Worm (Caenorhabditis elegans): ENCODE measurements around the gene T19H12.3.

The T19H12.3 gene

ce11 chrV:4885372-4885771 is at the start of gene T19H12.3:
Gene T19H12.3 (plus strand): TSS chrV:4885672.
- TF ChIP-seq ztf-29 (GFP tag; IDR thresholded peaks at IDR 0.05) = no peak
- TF ChIP-seq ref-1 (GFP tag; conservative IDR thresholded peaks at IDR 0.05) = no peak
- TF ChIP-seq flt-1 (GFP tag; IDR thresholded peaks at IDR 0.05) = no peak
- TF ChIP-seq T22C8.4 (GFP tag; IDR thresholded peaks at IDR 0.05) = no peak
- TF ChIP-seq cog-1 (tag; optimal IDR thresholded peaks at IDR 0.05) = no peak
- no peak for TF ChIP-seq tab-1 (GFP tag; IDR thresholded peaks at IDR 0.05)
- no peak for TF ChIP-seq med-1 (GFP tag; optimal IDR thresholded peaks at IDR 0.05; ENCODE audit: insufficient read depth)
- TF ChIP-seq ztf-23 (GFP tag; IDR thresholded peaks at IDR 0.05) = no peak
- no peak for TF ChIP-seq klf-2 (GFP tag; conservative IDR thresholded peaks at IDR 0.05)

- TF ChIP-seq ztf-23 (GFP tag; IDR thresholded peaks at IDR 0.05) = no peak
- TF ChIP-seq med-1 (GFP tag; optimal IDR thresholded peaks at IDR 0.05; ENCODE audit: insufficient read depth) = no peak
- TF ChIP-seq flt-1 (GFP tag; IDR thresholded peaks at IDR 0.05) = no peak
- TF ChIP-seq tab-1 (GFP tag; IDR thresholded peaks at IDR 0.05) = no peak
- TF ChIP-seq cog-1 (tag; optimal IDR thresholded peaks at IDR 0.05) = no peak
- TF ChIP-seq klf-2 (GFP tag; conservative IDR thresholded peaks at IDR 0.05) = no peak
- no peak for TF ChIP-seq ref-1 (GFP tag; conservative IDR thresholded peaks at IDR 0.05)
- no peak for TF ChIP-seq T22C8.4 (GFP tag; IDR thresholded peaks at IDR 0.05)
- TF ChIP-seq ztf-29 (GFP tag; IDR thresholded peaks at IDR 0.05) = no peak
Observed at ce11 chrV:4839913-4840312, 45.6 kb upstream of the T19H12.3 start, which contains the start of gene nas-9. Gene nas-9 (minus strand): TSS chrV:4840013.

- TF ChIP-seq med-1 (GFP tag; optimal IDR thresholded peaks at IDR 0.05; ENCODE audit: insufficient read depth) (no peak), tab-1 (GFP tag; IDR thresholded peaks at IDR 0.05) (no peak), ztf-29 (GFP tag; IDR thresholded peaks at IDR 0.05) (no peak), ref-1 (GFP tag; conservative IDR thresholded peaks at IDR 0.05) (no peak), klf-2 (GFP tag; conservative IDR thresholded peaks at IDR 0.05) (no peak), T22C8.4 (GFP tag; IDR thresholded peaks at IDR 0.05) (no peak), cog-1 (tag; optimal IDR thresholded peaks at IDR 0.05) (no peak), flt-1 (GFP tag; IDR thresholded peaks at IDR 0.05) (no peak), ztf-23 (GFP tag; IDR thresholded peaks at IDR 0.05) (no peak)
Observed at ce11 chrV:4841179-4841578, 44.3 kb upstream of the T19H12.3 start, which contains the start of gene cwp-1. Gene cwp-1 (minus strand): TSS chrV:4841279.

- no peak for TF ChIP-seq tab-1 (GFP tag; IDR thresholded peaks at IDR 0.05)
- TF ChIP-seq flt-1 (GFP tag; IDR thresholded peaks at IDR 0.05) = no peak
- no peak for TF ChIP-seq cog-1 (tag; optimal IDR thresholded peaks at IDR 0.05)
- no peak for TF ChIP-seq ref-1 (GFP tag; conservative IDR thresholded peaks at IDR 0.05)
- no peak for TF ChIP-seq med-1 (GFP tag; optimal IDR thresholded peaks at IDR 0.05; ENCODE audit: insufficient read depth)
- no peak for TF ChIP-seq ztf-29 (GFP tag; IDR thresholded peaks at IDR 0.05)
- TF ChIP-seq klf-2 (GFP tag; conservative IDR thresholded peaks at IDR 0.05) = no peak
- no peak for TF ChIP-seq T22C8.4 (GFP tag; IDR thresholded peaks at IDR 0.05)
- TF ChIP-seq ztf-23 (GFP tag; IDR thresholded peaks at IDR 0.05) = no peak
Observed at ce11 chrV:4842544-4842943, 42.9 kb upstream of the T19H12.3 start, which contains the start of the genes cwp-2 and cwp-3. Gene cwp-2 (minus strand): TSS chrV:4842644. Gene cwp-3 (plus strand): TSS chrV:4842836.

- TF ChIP-seq flt-1 (GFP tag; IDR thresholded peaks at IDR 0.05) (no peak), ref-1 (GFP tag; conservative IDR thresholded peaks at IDR 0.05) (no peak), ztf-23 (GFP tag; IDR thresholded peaks at IDR 0.05) (no peak), cog-1 (tag; optimal IDR thresholded peaks at IDR 0.05) (no peak), tab-1 (GFP tag; IDR thresholded peaks at IDR 0.05) (no peak), T22C8.4 (GFP tag; IDR thresholded peaks at IDR 0.05) (no peak), ztf-29 (GFP tag; IDR thresholded peaks at IDR 0.05) (no peak), med-1 (GFP tag; optimal IDR thresholded peaks at IDR 0.05; ENCODE audit: insufficient read depth) (no peak), klf-2 (GFP tag; conservative IDR thresholded peaks at IDR 0.05) (no peak)
Observed at ce11 chrV:4844591-4844990, 40.9 kb upstream of the T19H12.3 start, which contains the start of gene abhd-5.2. Gene abhd-5.2 (plus strand): TSS chrV:4844685.

ce11 chrV:4846507-4846906 is 39.0 kb upstream of the T19H12.3 start:
- no peak for TF ChIP-seq tab-1 (GFP tag; IDR thresholded peaks at IDR 0.05)
- TF ChIP-seq ztf-23 (GFP tag; IDR thresholded peaks at IDR 0.05) = no peak
- TF ChIP-seq cog-1 (tag; optimal IDR thresholded peaks at IDR 0.05) = no peak
- TF ChIP-seq flt-1 (GFP tag; IDR thresholded peaks at IDR 0.05) = no peak
- TF ChIP-seq ref-1 (GFP tag; conservative IDR thresholded peaks at IDR 0.05) = no peak

- no peak for TF ChIP-seq flt-1 (GFP tag; IDR thresholded peaks at IDR 0.05)
Observed at ce11 chrV:4847424-4847823, 38.0 kb upstream of the T19H12.3 start, which contains the start of gene abhd-5.1. Gene abhd-5.1 (plus strand): TSS chrV:4847653.

- TF ChIP-seq cog-1 (tag; optimal IDR thresholded peaks at IDR 0.05) = no peak
- TF ChIP-seq flt-1 (GFP tag; IDR thresholded peaks at IDR 0.05) = no peak
- no peak for TF ChIP-seq tab-1 (GFP tag; IDR thresholded peaks at IDR 0.05)
- TF ChIP-seq ref-1 (GFP tag; conservative IDR thresholded peaks at IDR 0.05) = no peak
- no peak for TF ChIP-seq med-1 (GFP tag; optimal IDR thresholded peaks at IDR 0.05; ENCODE audit: insufficient read depth)
- no peak for TF ChIP-seq ztf-29 (GFP tag; IDR thresholded peaks at IDR 0.05)
- TF ChIP-seq klf-2 (GFP tag; conservative IDR thresholded peaks at IDR 0.05) = no peak
- no peak for TF ChIP-seq T22C8.4 (GFP tag; IDR thresholded peaks at IDR 0.05)
- TF ChIP-seq ztf-23 (GFP tag; IDR thresholded peaks at IDR 0.05) = no peak
Observed at ce11 chrV:4850446-4850845, 35.0 kb upstream of the T19H12.3 start.

ce11 chrV:4851138-4851537 is 34.3 kb upstream of the T19H12.3 start, which contains the start of gene nex-4:
Gene nex-4 (plus strand): TSS chrV:4851438.
- TF ChIP-seq med-1 (GFP tag; optimal IDR thresholded peaks at IDR 0.05; ENCODE audit: insufficient read depth) = no peak
- no peak for TF ChIP-seq cog-1 (tag; optimal IDR thresholded peaks at IDR 0.05)
- TF ChIP-seq klf-2 (GFP tag; conservative IDR thresholded peaks at IDR 0.05) = no peak
- no peak for TF ChIP-seq ref-1 (GFP tag; conservative IDR thresholded peaks at IDR 0.05)
- no peak for TF ChIP-seq T22C8.4 (GFP tag; IDR thresholded peaks at IDR 0.05)
- no peak for TF ChIP-seq ztf-29 (GFP tag; IDR thresholded peaks at IDR 0.05)
- TF ChIP-seq ztf-23 (GFP tag; IDR thresholded peaks at IDR 0.05) = no peak
- TF ChIP-seq flt-1 (GFP tag; IDR thresholded peaks at IDR 0.05) = no peak
- no peak for TF ChIP-seq tab-1 (GFP tag; IDR thresholded peaks at IDR 0.05)

- TF ChIP-seq ref-1 (GFP tag; conservative IDR thresholded peaks at IDR 0.05) (no peak), flt-1 (GFP tag; IDR thresholded peaks at IDR 0.05) (no peak), med-1 (GFP tag; optimal IDR thresholded peaks at IDR 0.05; ENCODE audit: insufficient read depth) (no peak), ztf-29 (GFP tag; IDR thresholded peaks at IDR 0.05) (no peak), T22C8.4 (GFP tag; IDR thresholded peaks at IDR 0.05) (no peak), klf-2 (GFP tag; conservative IDR thresholded peaks at IDR 0.05) (no peak), cog-1 (tag; optimal IDR thresholded peaks at IDR 0.05) (no peak), ztf-23 (GFP tag; IDR thresholded peaks at IDR 0.05) (no peak), tab-1 (GFP tag; IDR thresholded peaks at IDR 0.05) (no peak)
Observed at ce11 chrV:4851969-4852368, 33.5 kb upstream of the T19H12.3 start.

Measured in whole organism, midembryonic.